Fruit fly (Drosophila melanogaster): ENCODE results near the gene CG16749.

- TF ChIP-seq psq (optimal IDR thresholded peaks at IDR 0.05) (no peak), ttk (optimal IDR thresholded peaks at IDR 0.05) (no peak), insv (optimal IDR thresholded peaks at IDR 0.05) (no peak), Myc (optimal IDR thresholded peaks at IDR 0.05) (no peak), h (optimal IDR thresholded peaks at IDR 0.05) (no peak)
These were observed 13.1 kb upstream of the CG16749 start for dm6 chr3R:9344791-9345208.
